Worm (Caenorhabditis elegans) whole organism, L2 larva: ENCODE results near the gene acs-21.
"Not testable (repeated sequence)": the region's sequence is repeated elsewhere in the genome, so short reads cannot be mapped to it uniquely, and the experiment has no call there.

Experiments
- R02D3.7 ChIP-seq: fragments of 150-350 bp; optimal IDR thresholded peaks from 2 replicates; lab custom pipeline; 2014; ENCODE audit warnings: missing biosample characterization, missing genetic modification characterization
- ZK546.5 ChIP-seq: sonication (generic microtip); optimal IDR thresholded peaks from 2 replicates; lab custom pipeline; 2017; ENCODE audit warnings: missing biosample characterization, missing genetic modification characterization
- alr-1 ChIP-seq: fragments of 150-350 bp; optimal IDR thresholded peaks from 2 replicates; lab custom pipeline; 2014; ENCODE audit warnings: missing biosample characterization, missing genetic modification characterization
- ama-1 ChIP-seq: fragments of 150-350 bp; optimal IDR thresholded peaks from 2 replicates; lab custom pipeline; 2018; ENCODE audit warnings: inconsistent platforms
- blmp-1 ChIP-seq: sonication (generic microtip); optimal IDR thresholded peaks from 2 replicates; lab custom pipeline; 2017; ENCODE audit warnings: missing genetic modification characterization, mild to moderate bottlenecking, missing compliant biosample characterization, antibody characterized with exemption, moderate library complexity; ENCODE audit not compliant: insufficient read depth
- ceh-82 ChIP-seq: fragments of 150-350 bp; optimal IDR thresholded peaks from 2 replicates; lab custom pipeline; 2014; ENCODE audit warnings: missing biosample characterization, missing genetic modification characterization
- dmd-4 ChIP-seq: sonication (generic microtip); optimal IDR thresholded peaks from 2 replicates; lab custom pipeline; 2017; ENCODE audit warnings: missing biosample characterization, missing genetic modification characterization
- egl-27 ChIP-seq: sonication (generic microtip); optimal IDR thresholded peaks from 3 replicates; lab custom pipeline; 2017; ENCODE audit warnings: missing biosample characterization, missing genetic modification reagents, missing genetic modification characterization
- elt-1 ChIP-seq: fragments of 150-350 bp; optimal IDR thresholded peaks from 2 replicates; lab custom pipeline; 2014; ENCODE audit warnings: missing biosample characterization, missing genetic modification characterization
- elt-3 ChIP-seq: sonication (generic microtip); optimal IDR thresholded peaks from 2 replicates; lab custom pipeline; 2017; ENCODE audit warnings: missing biosample characterization, missing genetic modification characterization
- fos-1 ChIP-seq: fragments of 150-350 bp; optimal IDR thresholded peaks from 2 replicates; lab custom pipeline; 2014; ENCODE audit warnings: missing biosample characterization, missing genetic modification characterization
- lin-11 ChIP-seq: fragments of 150-350 bp; sonication (generic microtip); optimal IDR thresholded peaks from 2 replicates; lab custom pipeline; 2014; ENCODE audit warnings: missing biosample characterization, missing genetic modification characterization, inconsistent platforms, mixed read lengths
- lin-13 ChIP-seq: fragments of 150-350 bp; optimal IDR thresholded peaks from 2 replicates; lab custom pipeline; 2014; ENCODE audit warnings: missing biosample characterization, missing genetic modification reagents, missing genetic modification characterization
- lin-39 ChIP-seq: fragments of 150-350 bp; optimal IDR thresholded peaks from 2 replicates; lab custom pipeline; 2014; ENCODE audit warnings: missing biosample characterization, missing genetic modification reagents, missing genetic modification characterization
- lsy-2 ChIP-seq, 2 experiments: fragments of 150-350 bp in 1 of 2; sonication (generic microtip) in 1 of 2; optimal IDR thresholded peaks; 2 replicates each; lab custom pipeline; 2014 to 2017; ENCODE audit warnings: missing biosample characterization in 2 of 2, missing genetic modification characterization in 2 of 2
- mab-5 ChIP-seq: fragments of 150-350 bp; optimal IDR thresholded peaks from 2 replicates; lab custom pipeline; 2014; ENCODE audit warnings: missing biosample characterization, missing genetic modification characterization
- mbf-1 ChIP-seq: sonication (generic microtip); optimal IDR thresholded peaks from 2 replicates; lab custom pipeline; 2017; ENCODE audit warnings: missing biosample characterization, missing genetic modification characterization
- mdl-1 ChIP-seq, 2 experiments: fragments of 150-350 bp in 1 of 2; sonication (generic microtip) in 1 of 2; optimal IDR thresholded peaks; 2 replicates each; lab custom pipeline; 2017; ENCODE audit warnings: missing biosample characterization in 2 of 2, missing genetic modification characterization in 2 of 2
- nhr-10 ChIP-seq: sonication (generic microtip); optimal IDR thresholded peaks from 2 replicates; lab custom pipeline; 2017; ENCODE audit warnings: missing biosample characterization, missing genetic modification characterization
- nhr-11 ChIP-seq: fragments of 150-350 bp; optimal IDR thresholded peaks from 2 replicates; lab custom pipeline; 2014; ENCODE audit warnings: missing biosample characterization, missing genetic modification characterization
- nhr-12 ChIP-seq: fragments of 150-350 bp; optimal IDR thresholded peaks from 2 replicates; lab custom pipeline; 2014; ENCODE audit warnings: missing biosample characterization, missing genetic modification characterization
- nhr-129 ChIP-seq: fragments of 150-350 bp; optimal IDR thresholded peaks from 2 replicates; lab custom pipeline; 2014; ENCODE audit warnings: missing biosample characterization, missing genetic modification characterization
- nhr-77 ChIP-seq: fragments of 150-350 bp; optimal IDR thresholded peaks from 2 replicates; lab custom pipeline; 2014; ENCODE audit warnings: missing biosample characterization, missing genetic modification characterization
- sem-4 ChIP-seq: fragments of 150-350 bp; optimal IDR thresholded peaks from 2 replicates; lab custom pipeline; 2014; ENCODE audit warnings: missing biosample characterization, missing genetic modification reagents, missing genetic modification characterization
- sma-3 ChIP-seq: sonication (generic microtip); optimal IDR thresholded peaks from 2 replicates; lab custom pipeline; 2016; ENCODE audit warnings: missing genetic modification reagents, missing genetic modification characterization, missing compliant biosample characterization
- snpc-4 ChIP-seq: fragments of 150-350 bp; optimal IDR thresholded peaks from 2 replicates; lab custom pipeline; 2014; ENCODE audit warnings: missing biosample characterization, missing genetic modification characterization
- unc-55 ChIP-seq: fragments of 150-350 bp; sonication (generic microtip); optimal IDR thresholded peaks from 3 replicates; lab custom pipeline; 2014; ENCODE audit warnings: missing biosample characterization, missing genetic modification reagents, missing genetic modification characterization
- unc-62 ChIP-seq: fragments of 150-350 bp; optimal IDR thresholded peaks from 2 replicates; lab custom pipeline; 2014; ENCODE audit warnings: missing biosample characterization, missing genetic modification reagents, missing genetic modification characterization
- zag-1 ChIP-seq: fragments of 150-350 bp; optimal IDR thresholded peaks from 2 replicates; lab custom pipeline; 2014; ENCODE audit warnings: missing biosample characterization, missing genetic modification characterization
- ztf-1 ChIP-seq: fragments of 200-800 bp; sonication (Bioruptor generic); conservative IDR thresholded peaks from 2 replicates; pipeline ENCODE4 v1.3.6; 2022; ENCODE audit warnings: missing genetic modification characterization, missing compliant biosample characterization
- ztf-11 ChIP-seq: sonication (generic microtip); optimal IDR thresholded peaks from 2 replicates; lab custom pipeline; 2017; ENCODE audit warnings: missing biosample characterization, missing genetic modification characterization

The acs-21 gene

DNA sequence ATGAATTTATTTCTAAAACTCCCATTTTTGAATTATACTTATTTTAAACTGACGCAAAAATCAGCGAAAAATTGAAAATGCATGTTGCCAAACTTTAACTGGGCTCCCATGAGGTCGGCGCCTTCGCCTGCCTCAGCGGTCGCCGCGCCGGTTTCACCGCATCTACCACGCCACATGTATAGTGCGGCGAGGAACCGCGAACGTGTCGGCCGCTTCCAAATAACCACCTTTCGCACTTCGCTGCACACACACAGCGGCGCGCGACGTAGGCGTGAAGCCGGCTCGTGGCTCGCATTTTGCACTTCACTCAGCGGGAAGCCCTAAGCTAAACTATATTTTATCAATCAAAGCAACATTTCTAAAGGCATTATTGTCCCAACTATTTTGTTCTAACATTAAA is 11.7 kb downstream of the acs-21 start:
- TF ChIP-seq nhr-129 (no peak), elt-3 (tag; lab: Kevin White, UChicago) (no peak), sma-3 (GFP tag; lab: Kevin White, UChicago) (no peak), egl-27 (tag; lab: Kevin White, UChicago) (no peak), ZK546.5 (tag; lab: Kevin White, UChicago) (no peak), R02D3.7 (tag; lab: Kevin White, UChicago) (no peak), nhr-10 (tag; lab: Kevin White, UChicago) (no peak), ztf-1 (GFP tag; lab: Robert Waterston, UW) (no peak), lin-11 (tag; lab: Kevin White, UChicago) (no peak), lin-13 (GFP tag; lab: Kevin White, UChicago) (no peak), nhr-77 (tag; lab: Kevin White, UChicago) (no peak), elt-1 (tag; lab: Kevin White, UChicago) (no peak), zag-1 (no peak), mab-5 (tag; lab: Kevin White, UChicago) (no peak), unc-55 (GFP tag; lab: Kevin White, UChicago) (no peak), dmd-4 (no peak), lsy-2 (tag; optimal IDR thresholded peaks at IDR 0.05; lab: Kevin White, UChicago) (no peak), alr-1 (tag; lab: Kevin White, UChicago) (no peak), mdl-1 (tag; optimal IDR thresholded peaks at IDR 0.05; lab: Kevin White, UChicago) (no peak), unc-62 (GFP tag; lab: Kevin White, UChicago) (no peak)

DNA sequence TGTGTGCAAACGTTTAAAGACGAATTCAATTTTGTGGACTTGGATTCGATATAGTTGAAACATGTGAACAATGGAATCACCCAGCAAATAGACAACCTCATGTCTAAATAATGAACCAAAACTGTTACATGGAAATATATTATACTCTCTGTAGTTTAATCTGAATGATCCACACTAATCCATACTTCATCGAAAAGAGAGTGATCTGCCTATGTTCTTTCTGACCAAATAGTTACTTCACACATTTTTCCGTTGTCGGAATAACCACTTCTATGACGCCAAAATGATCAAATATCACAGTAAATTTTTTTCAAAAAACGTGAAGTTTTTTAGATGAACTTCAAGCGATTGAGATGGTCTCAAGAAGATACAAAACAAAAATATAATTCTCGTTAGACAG is 13.2 kb downstream of the acs-21 start, which contains the start of gene Y73C8C.4:
TSS of gene Y73C8C.4 (minus strand) at position 101 of the 400 bp plus-strand sequence.
- not testable (repeated sequence) for TF ChIP-seq ceh-82; mab-5 (tag; lab: Kevin White, UChicago); sma-3 (GFP tag; lab: Kevin White, UChicago)

- TF ChIP-seq lsy-2 (tag; optimal IDR thresholded peaks at IDR 0.05; lab: Kevin White, UChicago) (no peak), mdl-1 (tag; optimal IDR thresholded peaks at IDR 0.05; lab: Kevin White, UChicago) (no peak), nhr-11 (no peak), egl-27 (tag; lab: Kevin White, UChicago) (no peak), lin-39 (tag; lab: Kevin White, UChicago) (no peak), nhr-12 (tag; lab: Kevin White, UChicago) (no peak), blmp-1 (tag; lab: Kevin White, UChicago) (no peak), fos-1 (tag; lab: Kevin White, UChicago) (no peak), lin-13 (GFP tag; lab: Kevin White, UChicago) (no peak), unc-55 (GFP tag; lab: Kevin White, UChicago) (no peak)
Observed at ce11 chrV:3104134-3104533, 15.3 kb downstream of the acs-21 start, which contains the start of gene str-66. str-66 (minus strand) TSS chrV:3104234.

DNA sequence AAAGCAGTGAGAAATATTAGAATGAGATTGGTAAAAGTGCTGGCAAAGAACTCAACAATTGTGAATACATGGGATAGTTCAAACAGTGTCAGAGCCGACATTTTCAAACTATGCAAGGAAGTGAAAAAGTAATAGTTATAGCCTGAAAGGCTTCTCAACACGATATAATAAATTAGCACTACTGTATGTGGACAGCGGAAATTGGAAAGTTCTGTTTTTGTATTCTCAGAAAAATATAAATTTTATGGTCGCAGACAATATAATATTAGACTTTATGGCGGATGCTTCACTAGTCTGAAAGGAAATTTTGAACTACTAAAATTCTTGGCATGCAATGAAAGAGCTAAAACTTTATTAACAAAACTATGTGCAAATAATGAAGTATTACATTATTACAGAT is 16.9 kb downstream of the acs-21 start, which contains the start of gene str-69:
TSS of gene str-69 (minus strand) at position 101 of the 400 bp plus-strand sequence.
- TF ChIP-seq nhr-11 (no peak), unc-62 (GFP tag; lab: Kevin White, UChicago) (no peak), ztf-11 (no peak), lin-39 (tag; lab: Kevin White, UChicago) (no peak), sem-4 (tag; lab: Kevin White, UChicago) (no peak), ceh-82 (no peak), ama-1 (lab: Kevin White, UChicago) (no peak), unc-55 (GFP tag; lab: Kevin White, UChicago) (no peak)

DNA sequence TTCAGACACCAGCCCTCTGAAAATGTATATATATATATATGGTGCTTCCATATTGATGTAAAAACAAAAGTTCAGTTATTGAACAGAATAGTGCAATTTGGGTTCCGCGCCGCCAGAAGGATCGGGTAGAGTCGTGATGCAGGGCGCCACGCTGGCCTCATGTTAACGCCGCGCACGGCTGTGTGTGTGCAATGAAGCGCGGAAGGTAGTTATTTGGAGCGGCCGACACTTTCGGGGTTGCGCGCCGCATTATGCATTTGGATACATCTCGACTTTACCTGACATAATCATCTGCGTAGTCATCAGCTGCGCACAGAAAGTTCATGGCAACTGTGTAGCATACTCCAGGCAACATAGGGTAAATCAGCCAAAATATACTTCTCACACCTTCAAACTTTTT is 17.9 kb downstream of the acs-21 start:
- TF ChIP-seq unc-62 (GFP tag; lab: Kevin White, UChicago) (no peak), sma-3 (GFP tag; lab: Kevin White, UChicago) (no peak)

DNA sequence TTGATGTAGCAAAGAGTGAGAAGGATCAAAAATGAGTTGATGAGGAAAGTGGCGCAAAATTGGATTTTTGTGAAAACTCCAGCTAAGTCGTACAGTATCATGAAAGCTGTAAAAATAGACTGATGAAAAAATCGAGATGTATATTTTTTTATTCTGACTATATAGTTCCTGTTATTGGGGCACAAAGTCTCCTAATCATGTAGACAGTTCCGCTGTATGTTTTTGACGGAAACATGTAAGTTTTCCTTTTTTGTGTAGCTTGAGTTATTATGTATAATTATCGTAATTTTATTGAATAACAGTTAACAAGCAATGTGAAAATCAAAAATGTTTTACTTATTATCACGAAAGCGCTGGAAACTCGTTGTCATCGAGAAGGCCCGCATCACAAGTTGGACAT is 18.6 kb downstream of the acs-21 start, which contains the start of gene str-68:
TSS of gene str-68 (minus strand) at position 101 of the 400 bp plus-strand sequence.
- TF ChIP-seq mbf-1 (tag; lab: Kevin White, UChicago) (no peak), mab-5 (tag; lab: Kevin White, UChicago) (no peak), ceh-82 (no peak), mdl-1 (tag; optimal IDR thresholded peaks at IDR 0.05; lab: Kevin White, UChicago) (no peak), snpc-4 (tag; lab: Kevin White, UChicago) (no peak)
